Worm (Caenorhabditis elegans) whole organism, L4 larva: ENCODE data around the gene nlp-20.

ENCODE experiments used
- fkh-10 ChIP-seq: fragments of 150-350 bp; optimal IDR thresholded peaks from 2 replicates; lab custom pipeline; 2014; ENCODE audit warnings: missing biosample characterization, missing genetic modification reagents, missing genetic modification characterization
- skn-1 ChIP-seq: fragments of 150-350 bp; optimal IDR thresholded peaks from 2 replicates; lab custom pipeline; 2014; ENCODE audit warnings: missing biosample characterization, missing genetic modification characterization
- unc-62 ChIP-seq, 3 experiments: fragments of 150-350 bp in 1 of 3; sonication (generic microtip); optimal IDR thresholded peaks in 2 of 3; peaks in 1 of 3; 1 replicate in 1 of 3; 2 replicates in 2 of 3; lab custom pipeline; 2014 to 2017; ENCODE audit warnings: missing biosample characterization in 3 of 3, missing genetic modification characterization in 3 of 3, missing genetic modification reagents in 3 of 3, missing genotype in 1 of 3

DNA sequence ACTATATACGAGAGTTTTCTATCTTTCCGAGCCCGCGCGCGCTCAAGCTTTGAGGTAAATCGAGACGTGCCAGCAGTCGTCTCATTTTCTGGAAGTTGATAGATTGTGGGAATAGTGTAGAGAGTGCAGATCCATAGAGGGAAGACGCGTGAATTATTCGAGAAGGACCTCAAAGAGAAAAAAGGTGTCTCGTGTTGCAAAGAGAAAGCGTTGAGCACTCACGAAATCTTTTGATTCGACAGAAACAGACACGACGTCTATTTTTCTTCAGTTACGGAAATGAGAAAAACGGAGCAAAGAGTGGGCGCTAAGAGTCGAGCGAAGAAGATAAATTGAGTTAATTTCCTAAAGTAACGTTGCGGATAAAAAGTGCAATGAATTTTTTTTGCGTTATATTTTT lies 19.0 kb downstream of the nlp-20 start:
- TF ChIP-seq unc-62 (GFP tag; optimal IDR thresholded peaks at IDR 0.05 in 1 of 2; lab: Kevin White, UChicago) (peak in 1 of 2 experiments; percentile 86), unc-62 (tag; optimal IDR thresholded peaks at IDR 0.05; lab: Kevin White, UChicago) (no peak), skn-1 (tag; lab: Kevin White, UChicago) (no peak), fkh-10 (GFP tag; lab: Kevin White, UChicago) (no peak)
